Fruit fly (Drosophila melanogaster): ENCODE data around the gene CG11147.

dm6 chr2L:5766498-5767008 is 25.5 kb upstream of the CG11147 start:
- no peak for TF ChIP-seq spab (GFP tag; optimal IDR thresholded peaks at IDR 0.05)
- TF ChIP-seq CG8319 (GFP tag; optimal IDR thresholded peaks at IDR 0.05), result no peak
- no peak for TF ChIP-seq CG9139 (GFP tag; optimal IDR thresholded peaks at IDR 0.05)
- no peak for TF ChIP-seq Hr39 (GFP tag; optimal IDR thresholded peaks at IDR 0.05)
- TF ChIP-seq Ets21C (GFP tag; optimal IDR thresholded peaks at IDR 0.05), result no peak
- TF ChIP-seq CG6163 (GFP tag; IDR thresholded peaks at IDR 0.05), result no peak
- TF ChIP-seq CG16779 (tag; optimal IDR thresholded peaks at IDR 0.05), result no peak
